Fruit fly (Drosophila melanogaster) whole organism, adult: ENCODE data around the gene Tsp66A.

Experiments used
- CG12768 ChIP-seq: fragments of 200-800 bp; sonication (Bioruptor generic); optimal IDR thresholded peaks from 2 replicates; lab custom pipeline; 2017; ENCODE audit warnings: missing biosample characterization, missing genetic modification characterization, mild to moderate bottlenecking, moderate library complexity, missing genetic modification reagents
- kay ChIP-seq: fragments of 200-800 bp; sonication (Bioruptor generic); peaks from one replicate; lab custom pipeline; 2016; ENCODE audit warnings: missing biosample characterization, missing genetic modification characterization, borderline replicate concordance
- ovo ChIP-seq: fragments of 200-800 bp; sonication (Bioruptor generic); optimal IDR thresholded peaks from 2 replicates; lab custom pipeline; 2016; ENCODE audit warnings: missing biosample characterization, missing genetic modification characterization
- pad ChIP-seq: fragments of 200-800 bp; sonication (Bioruptor generic); optimal IDR thresholded peaks from 3 replicates; lab custom pipeline; 2017; ENCODE audit warnings: missing biosample characterization, missing genetic modification characterization, mild to moderate bottlenecking, moderate library complexity, missing genetic modification reagents

dm6 chr3L:7439305-7439704, 26.0 kb upstream of the Tsp66A start, which contains the start of gene sphinx1:
- TF ChIP-seq ovo (GFP tag; lab: Kevin White, UChicago) (no peak), pad (no peak), kay (GFP tag; lab: Kevin White, UChicago) (no peak), CG12768 (GFP tag; lab: Kevin White, UChicago) (no peak)
